Worm (Caenorhabditis elegans) whole organism, L2 larva: Measurements from ENCODE around the gene far-5.

ENCODE experiments used
- F13H6.1 ChIP-seq: sonication (generic microtip); optimal IDR thresholded peaks from 2 replicates; lab custom pipeline; 2016; ENCODE audit warnings: missing genetic modification characterization, missing compliant biosample characterization
- R02D3.7 ChIP-seq: fragments of 150-350 bp; optimal IDR thresholded peaks from 2 replicates; lab custom pipeline; 2014; ENCODE audit warnings: missing biosample characterization, missing genetic modification characterization
- Y55F3AM.14 ChIP-seq: fragments of 200-800 bp; sonication (Bioruptor generic); optimal IDR thresholded peaks from 2 replicates; lab custom pipeline; 2018; ENCODE audit warnings: mild to moderate bottlenecking, missing genetic modification characterization, missing compliant biosample characterization
- alr-1 ChIP-seq: fragments of 150-350 bp; optimal IDR thresholded peaks from 2 replicates; lab custom pipeline; 2014; ENCODE audit warnings: missing biosample characterization, missing genetic modification characterization
- aly-2 ChIP-seq: fragments of 150-350 bp; optimal IDR thresholded peaks from 2 replicates; lab custom pipeline; 2014; ENCODE audit warnings: missing biosample characterization, missing genetic modification characterization
- ama-1 ChIP-seq: fragments of 150-350 bp; optimal IDR thresholded peaks from 2 replicates; lab custom pipeline; 2018; ENCODE audit warnings: inconsistent platforms
- dmd-4 ChIP-seq: sonication (generic microtip); optimal IDR thresholded peaks from 2 replicates; lab custom pipeline; 2017; ENCODE audit warnings: missing biosample characterization, missing genetic modification characterization
- egl-27 ChIP-seq: sonication (generic microtip); optimal IDR thresholded peaks from 3 replicates; lab custom pipeline; 2017; ENCODE audit warnings: missing biosample characterization, missing genetic modification reagents, missing genetic modification characterization
- elt-1 ChIP-seq: fragments of 150-350 bp; optimal IDR thresholded peaks from 2 replicates; lab custom pipeline; 2014; ENCODE audit warnings: missing biosample characterization, missing genetic modification characterization
- elt-3 ChIP-seq: sonication (generic microtip); optimal IDR thresholded peaks from 2 replicates; lab custom pipeline; 2017; ENCODE audit warnings: missing biosample characterization, missing genetic modification characterization
- fos-1 ChIP-seq: fragments of 150-350 bp; optimal IDR thresholded peaks from 2 replicates; lab custom pipeline; 2014; ENCODE audit warnings: missing biosample characterization, missing genetic modification characterization
- lin-11 ChIP-seq: fragments of 150-350 bp; sonication (generic microtip); optimal IDR thresholded peaks from 2 replicates; lab custom pipeline; 2014; ENCODE audit warnings: missing biosample characterization, missing genetic modification characterization, inconsistent platforms, mixed read lengths
- lsy-2 ChIP-seq, 2 experiments: fragments of 150-350 bp in 1 of 2; sonication (generic microtip) in 1 of 2; optimal IDR thresholded peaks; 2 replicates each; lab custom pipeline; 2014 to 2017; ENCODE audit warnings: missing biosample characterization in 2 of 2, missing genetic modification characterization in 2 of 2
- mab-5 ChIP-seq: fragments of 150-350 bp; optimal IDR thresholded peaks from 2 replicates; lab custom pipeline; 2014; ENCODE audit warnings: missing biosample characterization, missing genetic modification characterization
- mbf-1 ChIP-seq: sonication (generic microtip); optimal IDR thresholded peaks from 2 replicates; lab custom pipeline; 2017; ENCODE audit warnings: missing biosample characterization, missing genetic modification characterization
- mdl-1 ChIP-seq, 2 experiments: fragments of 150-350 bp in 1 of 2; sonication (generic microtip) in 1 of 2; optimal IDR thresholded peaks; 2 replicates each; lab custom pipeline; 2017; ENCODE audit warnings: missing biosample characterization in 2 of 2, missing genetic modification characterization in 2 of 2
- nhr-10 ChIP-seq: sonication (generic microtip); optimal IDR thresholded peaks from 2 replicates; lab custom pipeline; 2017; ENCODE audit warnings: missing biosample characterization, missing genetic modification characterization
- nhr-12 ChIP-seq: fragments of 150-350 bp; optimal IDR thresholded peaks from 2 replicates; lab custom pipeline; 2014; ENCODE audit warnings: missing biosample characterization, missing genetic modification characterization
- nhr-129 ChIP-seq: fragments of 150-350 bp; optimal IDR thresholded peaks from 2 replicates; lab custom pipeline; 2014; ENCODE audit warnings: missing biosample characterization, missing genetic modification characterization
- nhr-21 ChIP-seq: fragments of 150-350 bp; optimal IDR thresholded peaks from 2 replicates; lab custom pipeline; 2014; ENCODE audit warnings: missing biosample characterization, missing genetic modification characterization
- nhr-23 ChIP-seq: fragments of 150-350 bp; optimal IDR thresholded peaks from 2 replicates; lab custom pipeline; 2014; ENCODE audit warnings: missing biosample characterization, missing genetic modification reagents, missing genetic modification characterization
- nhr-237 ChIP-seq: fragments of 150-350 bp; optimal IDR thresholded peaks from 2 replicates; lab custom pipeline; 2014; ENCODE audit warnings: missing biosample characterization, missing genetic modification characterization
- nhr-6 ChIP-seq: fragments of 150-350 bp; optimal IDR thresholded peaks from 2 replicates; lab custom pipeline; 2014; ENCODE audit warnings: missing biosample characterization, missing genetic modification characterization
- nhr-77 ChIP-seq: fragments of 150-350 bp; optimal IDR thresholded peaks from 2 replicates; lab custom pipeline; 2014; ENCODE audit warnings: missing biosample characterization, missing genetic modification characterization
- peb-1 ChIP-seq: fragments of 150-350 bp; optimal IDR thresholded peaks from 2 replicates; lab custom pipeline; 2014; ENCODE audit warnings: missing biosample characterization, missing genetic modification characterization
- sem-4 ChIP-seq: fragments of 150-350 bp; optimal IDR thresholded peaks from 2 replicates; lab custom pipeline; 2014; ENCODE audit warnings: missing biosample characterization, missing genetic modification reagents, missing genetic modification characterization
- skn-1 ChIP-seq: sonication (generic microtip); optimal IDR thresholded peaks from 2 replicates; lab custom pipeline; 2017; ENCODE audit warnings: missing biosample characterization, missing genetic modification characterization
- sma-3 ChIP-seq: sonication (generic microtip); optimal IDR thresholded peaks from 2 replicates; lab custom pipeline; 2016; ENCODE audit warnings: missing genetic modification reagents, missing genetic modification characterization, missing compliant biosample characterization
- snpc-4 ChIP-seq: fragments of 150-350 bp; optimal IDR thresholded peaks from 2 replicates; lab custom pipeline; 2014; ENCODE audit warnings: missing biosample characterization, missing genetic modification characterization
- unc-62 ChIP-seq: fragments of 150-350 bp; optimal IDR thresholded peaks from 2 replicates; lab custom pipeline; 2014; ENCODE audit warnings: missing biosample characterization, missing genetic modification reagents, missing genetic modification characterization
- zag-1 ChIP-seq: fragments of 150-350 bp; optimal IDR thresholded peaks from 2 replicates; lab custom pipeline; 2014; ENCODE audit warnings: missing biosample characterization, missing genetic modification characterization
- ztf-1 ChIP-seq: fragments of 200-800 bp; sonication (Bioruptor generic); conservative IDR thresholded peaks from 2 replicates; pipeline ENCODE4 v1.3.6; 2022; ENCODE audit warnings: missing genetic modification characterization, missing compliant biosample characterization
- ztf-11 ChIP-seq: sonication (generic microtip); optimal IDR thresholded peaks from 2 replicates; lab custom pipeline; 2017; ENCODE audit warnings: missing biosample characterization, missing genetic modification characterization
- ztf-4 ChIP-seq: fragments of 150-350 bp; optimal IDR thresholded peaks from 2 replicates; lab custom pipeline; 2014; ENCODE audit warnings: missing biosample characterization, missing genetic modification characterization

The far-5 gene

DNA sequence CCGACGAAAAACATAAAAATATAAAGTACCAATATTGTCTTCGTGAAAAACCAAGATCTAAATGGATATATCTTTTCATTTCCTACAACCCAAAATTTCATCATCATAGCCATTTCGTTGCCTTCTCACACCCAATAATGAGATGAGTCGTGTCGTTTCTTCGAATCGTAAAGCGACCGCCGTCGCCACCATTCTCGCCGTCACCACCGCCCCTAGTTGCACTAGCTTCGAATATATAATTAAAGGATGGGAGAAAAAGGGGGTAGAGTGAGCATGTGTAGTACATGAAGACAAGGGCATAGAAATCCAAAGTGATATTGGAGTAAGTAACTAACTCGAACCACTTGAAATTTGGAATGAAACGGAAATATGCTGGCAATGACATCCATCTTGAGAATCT lies 26.9 kb downstream of the far-5 start:
- TF ChIP-seq mdl-1 (tag; optimal IDR thresholded peaks at IDR 0.05; lab: Kevin White, UChicago) (no peak), dmd-4 (tag; lab: Kevin White, UChicago) (no peak), zag-1 (tag; lab: Kevin White, UChicago) (no peak), nhr-77 (tag; lab: Kevin White, UChicago) (no peak), nhr-129 (no peak), mab-5 (tag; lab: Kevin White, UChicago) (no peak)

DNA sequence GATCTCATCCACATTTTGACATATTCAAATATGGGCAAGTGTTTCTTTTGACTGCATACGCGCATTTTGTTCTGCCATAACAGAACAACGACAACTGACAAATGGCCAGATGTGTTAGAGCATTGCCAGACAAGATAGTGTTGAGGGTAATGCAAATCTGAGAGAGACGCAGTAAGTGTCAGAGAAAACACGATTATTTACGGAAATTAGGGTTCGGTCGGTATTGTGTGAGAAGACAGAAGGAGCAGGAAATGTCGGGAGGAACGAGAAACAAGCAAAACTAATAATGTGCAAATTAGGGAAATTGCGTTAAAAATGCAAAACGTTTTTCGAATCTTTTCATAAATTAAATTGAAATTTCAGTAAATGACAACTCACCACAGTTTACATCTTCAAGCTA lies 29.1 kb downstream of the far-5 start:
- TF ChIP-seq nhr-237 (tag; lab: Kevin White, UChicago) (no peak), R02D3.7 (tag; lab: Kevin White, UChicago) (no peak), fos-1 (tag; lab: Kevin White, UChicago) (no peak), peb-1 (tag; lab: Kevin White, UChicago) (no peak), zag-1 (tag; lab: Kevin White, UChicago) (no peak), ztf-4 (no peak)

DNA sequence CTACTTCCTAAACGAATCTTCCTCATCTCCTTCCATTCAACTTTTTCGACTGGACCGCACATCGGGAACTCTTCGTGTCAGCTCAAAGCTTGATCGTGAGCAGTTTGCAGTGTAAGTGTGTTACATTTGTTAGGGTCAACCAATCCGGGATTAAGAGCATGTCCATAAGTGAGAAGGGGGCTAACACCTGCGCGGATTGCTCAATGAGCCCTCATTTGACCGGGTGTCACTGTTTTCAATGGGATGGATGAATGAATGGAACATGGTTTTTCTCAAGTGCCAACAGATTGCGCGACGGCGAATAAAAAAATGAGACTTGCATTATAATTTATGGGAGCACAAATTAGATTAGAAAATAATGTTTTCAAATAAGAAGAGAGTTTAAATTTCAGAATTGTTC lies 29.9 kb downstream of the far-5 start:
- TF ChIP-seq Y55F3AM.14 (GFP tag; lab: Kevin White, UChicago) (no peak), peb-1 (tag; lab: Kevin White, UChicago) (no peak), skn-1 (tag; lab: Kevin White, UChicago) (no peak), nhr-6 (no peak), sma-3 (no peak), ama-1 (lab: Kevin White, UChicago) (no peak), alr-1 (tag; lab: Kevin White, UChicago) (no peak), nhr-77 (tag; lab: Kevin White, UChicago) (no peak), F13H6.1 (no peak), sem-4 (tag; lab: Kevin White, UChicago) (no peak)

DNA sequence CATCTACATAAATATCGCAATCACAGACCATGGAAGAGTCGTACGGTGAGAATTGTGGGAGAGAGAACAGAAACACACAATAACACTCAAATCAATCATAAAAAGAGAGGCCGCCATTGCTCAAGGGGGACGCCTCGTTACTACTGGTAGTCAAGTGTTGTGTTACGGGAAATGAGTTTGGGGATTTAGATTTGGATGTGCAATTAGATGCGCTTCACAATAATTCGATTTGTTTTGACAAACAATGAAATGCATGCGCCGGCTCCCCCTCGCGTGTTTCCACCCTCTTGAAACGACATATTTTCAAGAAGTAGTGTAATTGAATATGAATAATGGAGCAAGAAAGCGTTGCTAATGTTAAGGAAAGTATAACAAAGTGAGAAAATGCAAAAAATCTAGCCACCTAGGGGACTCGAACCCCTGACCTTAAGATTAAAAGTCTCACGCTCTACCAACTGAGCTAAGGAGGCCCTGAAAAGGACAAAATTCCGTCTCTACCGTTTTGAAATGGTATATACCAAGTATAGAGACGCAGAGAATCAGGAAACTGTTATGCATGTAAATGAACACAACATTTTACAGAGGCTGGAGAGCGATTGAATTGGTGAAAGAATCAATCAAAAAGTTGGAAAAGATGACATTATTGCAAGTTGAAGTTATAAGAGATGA lies 31.4 kb downstream of the far-5 start:
- TF ChIP-seq nhr-237 (tag; lab: Kevin White, UChicago) (no peak), egl-27 (no peak), F13H6.1 (no peak), lsy-2 (tag; optimal IDR thresholded peaks at IDR 0.05; lab: Kevin White, UChicago) (no peak), peb-1 (tag; lab: Kevin White, UChicago) (no peak), sma-3 (no peak)

DNA sequence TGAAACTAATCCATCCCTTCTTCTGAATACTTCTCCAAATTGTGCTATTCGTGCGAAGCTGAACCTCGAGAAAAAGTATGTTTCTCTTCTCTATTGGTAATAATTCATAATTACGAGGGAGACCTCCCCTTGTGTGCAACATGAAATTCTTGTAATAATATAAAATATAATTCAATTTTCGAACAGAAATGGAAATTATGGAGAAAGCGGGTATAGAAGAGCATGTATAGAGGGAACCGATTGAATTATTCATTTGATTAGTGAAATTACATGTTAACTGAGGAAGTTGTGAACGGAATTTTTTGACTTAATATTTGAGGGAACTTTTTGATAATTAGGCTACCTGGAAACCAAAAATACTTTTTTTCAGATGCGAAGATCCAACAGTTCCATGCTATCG lies 33.5 kb downstream of the far-5 start:
- TF ChIP-seq snpc-4 (tag; lab: Kevin White, UChicago) (no peak), unc-62 (GFP tag; lab: Kevin White, UChicago) (no peak), zag-1 (tag; lab: Kevin White, UChicago) (no peak), nhr-77 (tag; lab: Kevin White, UChicago) (no peak), lin-11 (tag; lab: Kevin White, UChicago) (no peak), nhr-10 (no peak), ztf-1 (no peak), alr-1 (tag; lab: Kevin White, UChicago) (no peak), fos-1 (tag; lab: Kevin White, UChicago) (no peak), dmd-4 (tag; lab: Kevin White, UChicago) (no peak), nhr-129 (no peak), aly-2 (no peak), ztf-11 (tag; lab: Kevin White, UChicago) (no peak)
- TF ChIP-seq, all 48 proteins: peak for 0

DNA sequence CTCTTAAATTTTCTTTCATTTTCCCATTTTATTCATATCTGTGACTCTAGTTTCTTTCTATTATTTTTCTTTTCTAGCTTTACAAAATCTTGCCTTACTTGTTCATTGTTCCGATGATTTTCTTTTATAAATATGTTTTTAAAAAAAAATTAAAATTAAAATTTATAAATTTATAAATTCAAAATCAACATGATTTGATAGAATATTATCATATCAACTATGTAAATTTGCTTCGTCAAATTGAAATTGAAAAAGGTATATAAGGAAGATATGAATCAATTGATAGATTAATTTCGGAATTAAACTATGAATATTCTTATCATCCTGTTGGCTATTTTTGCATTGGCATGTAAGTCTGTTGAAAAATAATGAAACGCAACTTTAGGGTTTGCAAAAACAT lies 37.9 kb downstream of the far-5 start, which contains the start of gene W07G4.1:
TSS of gene W07G4.1 (plus strand) at position 301 of the 400 bp plus-strand sequence.
- TF ChIP-seq elt-1 (no peak), nhr-23 (no peak), zag-1 (tag; lab: Kevin White, UChicago) (no peak), mdl-1 (tag; optimal IDR thresholded peaks at IDR 0.05; lab: Kevin White, UChicago) (no peak), nhr-12 (no peak), skn-1 (tag; lab: Kevin White, UChicago) (no peak), elt-3 (tag; lab: Kevin White, UChicago) (no peak), sma-3 (no peak), mbf-1 (tag; lab: Kevin White, UChicago) (no peak), nhr-21 (tag; lab: Kevin White, UChicago) (no peak), sem-4 (tag; lab: Kevin White, UChicago) (no peak)
